Worm (Caenorhabditis elegans): ENCODE results near the gene wdr-60.
"Not testable (repeated sequence)": the region's sequence is repeated elsewhere in the genome, so short reads cannot be mapped to it uniquely, and the experiment has no call there.

DNA sequence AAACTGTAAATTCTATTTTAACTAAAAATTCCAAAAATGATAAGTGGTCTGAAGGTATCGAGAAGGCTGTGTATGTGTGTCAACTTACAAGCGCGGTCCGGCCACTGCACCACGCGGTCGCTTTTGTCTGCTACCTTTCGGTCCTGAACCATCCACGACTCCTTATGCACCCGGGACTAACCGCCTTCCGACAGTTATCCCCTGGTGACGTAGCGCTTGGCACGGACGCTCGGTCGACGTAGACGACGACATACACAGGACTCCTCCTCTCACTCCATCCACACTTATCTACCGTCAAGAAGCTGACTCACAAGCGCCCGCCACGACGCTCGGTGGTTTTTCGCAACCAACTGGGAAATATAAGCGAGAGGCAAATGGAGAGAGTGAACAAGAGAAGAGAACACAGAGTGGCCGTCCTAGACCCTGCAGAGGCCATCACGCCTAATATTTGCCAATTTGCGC lies 44.4 kb downstream of the wdr-60 start:
- TF ChIP-seq ZK546.5 (tag; optimal IDR thresholded peaks at IDR 0.05); ama-1 (optimal IDR thresholded peaks at IDR 0.05); ztf-11 (tag; optimal IDR thresholded peaks at IDR 0.05); pqm-1 (tag; optimal IDR thresholded peaks at IDR 0.05); nhr-12 (tag; optimal IDR thresholded peaks at IDR 0.05); lin-15B (tag; optimal IDR thresholded peaks at IDR 0.05): not testable (repeated sequence)
- TF ChIP-seq jun-1 (tag; optimal IDR thresholded peaks at IDR 0.05) (peak; percentile 69), skn-1 (tag; optimal IDR thresholded peaks at IDR 0.05) (peak; percentile 65)

Measured in whole organism, L3 larva.